Worm (Caenorhabditis elegans): ENCODE measurements around the gene glb-21.

DNA sequence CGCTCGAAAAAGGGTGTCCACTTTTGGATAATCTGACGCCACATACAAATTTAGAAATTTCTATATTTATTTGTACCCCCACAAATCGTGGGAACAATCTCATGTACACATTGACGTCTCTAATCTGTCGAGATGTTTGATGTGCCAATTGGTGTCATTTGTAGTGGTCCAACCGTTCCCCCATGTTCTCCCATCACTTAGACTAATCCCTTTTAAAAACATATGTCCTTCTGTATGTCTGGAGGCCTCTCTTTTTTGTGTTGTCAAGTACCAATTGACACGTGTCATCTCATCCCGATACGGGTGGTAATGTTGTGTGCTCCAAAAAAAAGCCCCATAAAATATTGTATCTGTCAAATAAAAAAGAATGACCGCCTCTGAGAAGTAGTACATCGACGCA, 33.7 kb upstream of the glb-21 start:
- no peak for TF ChIP-seq unc-62 (GFP tag; optimal IDR thresholded peaks at IDR 0.05)
- no peak for TF ChIP-seq lin-39 (tag; optimal IDR thresholded peaks at IDR 0.05)
- TF ChIP-seq skn-1 (tag; optimal IDR thresholded peaks at IDR 0.05) = no peak
- TF ChIP-seq R02D3.7 (tag; optimal IDR thresholded peaks at IDR 0.05) = no peak
- no peak for TF ChIP-seq egl-27 (tag; optimal IDR thresholded peaks at IDR 0.05)
- TF ChIP-seq unc-39 (tag; optimal IDR thresholded peaks at IDR 0.05) = no peak
- TF ChIP-seq nhr-12 (tag; optimal IDR thresholded peaks at IDR 0.05) = no peak
- no peak for TF ChIP-seq ceh-16 (tag; optimal IDR thresholded peaks at IDR 0.05)
- TF ChIP-seq nhr-77 (tag; optimal IDR thresholded peaks at IDR 0.05) = no peak
- no peak for TF ChIP-seq ceh-82 (tag; optimal IDR thresholded peaks at IDR 0.05)
- no peak for TF ChIP-seq ztf-11 (tag; optimal IDR thresholded peaks at IDR 0.05)
